Fruit fly (Drosophila melanogaster): ENCODE results near the gene Nhe3.

Nhe3 gene

DNA sequence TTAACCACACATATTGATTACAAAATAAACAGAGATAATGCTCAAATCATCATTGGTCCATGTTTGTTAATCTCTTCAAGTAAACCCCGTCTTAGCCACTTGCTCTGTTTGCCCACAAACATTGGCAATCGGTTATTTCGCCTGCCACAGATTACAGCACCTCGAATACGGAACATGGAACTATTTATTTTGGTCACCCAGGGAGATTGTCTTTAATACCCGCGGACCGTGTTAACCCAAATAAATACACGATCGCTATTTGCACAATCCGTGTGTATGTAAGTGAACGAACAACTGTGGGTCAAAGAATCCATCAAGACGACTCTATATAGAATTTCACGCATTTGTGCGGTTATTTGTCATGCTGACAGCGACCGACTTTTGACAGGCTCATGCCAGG lies 16.6 kb upstream of the Nhe3 start (continued):
- TF ChIP-seq Dip3 (GFP tag; optimal IDR thresholded peaks at IDR 0.05) (no peak), HmgZ (tag; optimal IDR thresholded peaks at IDR 0.05) (no peak), Oli (tag; optimal IDR thresholded peaks at IDR 0.05) (no peak), Vsx1 (GFP tag; optimal IDR thresholded peaks at IDR 0.05) (peak; percentile 7), D19A (tag; optimal IDR thresholded peaks at IDR 0.05) (no peak), wek (GFP tag; optimal IDR thresholded peaks at IDR 0.05) (peak; percentile 56), CG30403 (GFP tag; optimal IDR thresholded peaks at IDR 0.05) (no peak), Ets97D (GFP tag; optimal IDR thresholded peaks at IDR 0.05) (no peak), CG11247 (GFP tag; IDR thresholded peaks at IDR 0.05) (no peak), CG3407 (GFP tag; optimal IDR thresholded peaks at IDR 0.05) (peak; percentile 26), tin (GFP tag; optimal IDR thresholded peaks at IDR 0.05) (no peak), Deaf1 (tag; optimal IDR thresholded peaks at IDR 0.05) (no peak), trem (tag; optimal IDR thresholded peaks at IDR 0.05) (peak; percentile 5), zfh1 (GFP tag; IDR thresholded peaks at IDR 0.05) (peak; percentile 60; the same call in 2 of the 3 replicates), CG18476 (GFP tag; optimal IDR thresholded peaks at IDR 0.05) (no peak), wdn (GFP tag; IDR thresholded peaks at IDR 0.05) (no peak), yki (optimal IDR thresholded peaks at IDR 0.05) (no peak), CG3163 (GFP tag; optimal IDR thresholded peaks at IDR 0.05) (peak; percentile 8), CG31365 (tag; optimal IDR thresholded peaks at IDR 0.05) (no peak), CG42726 (GFP tag; IDR thresholded peaks at IDR 0.05; ENCODE audit: partially characterized antibody) (no peak), tgo (GFP tag; IDR thresholded peaks at IDR 0.05) (no peak), Atf3 (GFP tag; optimal IDR thresholded peaks at IDR 0.05) (peak; percentile 34), Poxn (GFP tag; IDR thresholded peaks at IDR 0.05) (no peak), sens (GFP tag) (peak; percentile 90), ssp (GFP tag; IDR thresholded peaks at IDR 0.05) (no peak), pita (GFP tag; optimal IDR thresholded peaks at IDR 0.05) (no peak), CG2678 (tag; optimal IDR thresholded peaks at IDR 0.05) (peak; percentile 33), Hmx (GFP tag; optimal IDR thresholded peaks at IDR 0.05) (no peak), CG10366 (GFP tag; IDR thresholded peaks at IDR 0.05) (no peak), bsh (GFP tag; optimal IDR thresholded peaks at IDR 0.05) (peak in 1 of 2 experiments; percentile 17), Mrtf (GFP tag; IDR thresholded peaks at IDR 0.05) (no peak), Dll (GFP tag; IDR thresholded peaks at IDR 0.05; ENCODE audit: partially characterized antibody) (no peak), rib (GFP tag; IDR thresholded peaks at IDR 0.05) (no peak), Dp (GFP tag; optimal IDR thresholded peaks at IDR 0.05) (no peak), Camta (GFP tag; optimal IDR thresholded peaks at IDR 0.05) (peak; percentile 30), amos (GFP tag; IDR thresholded peaks at IDR 0.05; ENCODE audit: partially characterized antibody) (no peak), gro (GFP tag; optimal IDR thresholded peaks at IDR 0.05) (no peak), CG1603 (tag; optimal IDR thresholded peaks at IDR 0.05) (peak; percentile 70), CG14965 (GFP tag; optimal IDR thresholded peaks at IDR 0.05; ENCODE audit: borderline replicate concordance) (peak; percentile 38), CG13123 (GFP tag; optimal IDR thresholded peaks at IDR 0.05) (peak; percentile 33), Drgx (GFP tag; IDR thresholded peaks at IDR 0.05) (no peak), CG13624 (GFP tag; optimal IDR thresholded peaks at IDR 0.05) (no peak), CG6654 (GFP tag; optimal IDR thresholded peaks at IDR 0.05) (no peak), CG14050 (GFP tag; IDR thresholded peaks at IDR 0.05) (no peak), nom (GFP tag; optimal IDR thresholded peaks at IDR 0.05) (no peak), CG32532 (GFP tag; IDR thresholded peaks at IDR 0.05) (0 out of 2 replicates have a peak, but pooled peaks have one; percentile 5), dm (GFP tag; optimal IDR thresholded peaks at IDR 0.05) (no peak), dmrt99B (tag; optimal IDR thresholded peaks at IDR 0.05) (no peak), CG12219 (GFP tag; optimal IDR thresholded peaks at IDR 0.05) (peak; percentile 27), Gsc (GFP tag; IDR thresholded peaks at IDR 0.05) (no peak), H15 (GFP tag; IDR thresholded peaks at IDR 0.05) (no peak), CG2116 (GFP tag; optimal IDR thresholded peaks at IDR 0.05) (peak; percentile 22)
